Fruit fly (Drosophila melanogaster) whole organism: Measurements from ENCODE around the gene ATPsynepsilonL.

Experiments
- Dll ChIP-seq: fragments of >200 bp; optimal IDR thresholded peaks from 2 replicates; lab custom pipeline; 2017
- EcR ChIP-seq, 2 experiments: fragments of >200 bp; optimal IDR thresholded peaks; 2 replicates each; lab custom pipeline; 2017; ENCODE audit warnings: missing biosample characterization in 2 of 2, missing genetic modification characterization in 2 of 2, missing genetic modification reagents in 2 of 2

- no peak for TF ChIP-seq Dll
- no peak for TF ChIP-seq EcR (GFP tag; optimal IDR thresholded peaks at IDR 0.05; lab: Kevin White, UChicago)
Measured at dm6 chr3R:10111150-10111814, 10.3 kb upstream of the ATPsynepsilonL start.
